Worm (Caenorhabditis elegans): ENCODE results near the gene Y62H9A.12.

Y62H9A.12 gene

DNA sequence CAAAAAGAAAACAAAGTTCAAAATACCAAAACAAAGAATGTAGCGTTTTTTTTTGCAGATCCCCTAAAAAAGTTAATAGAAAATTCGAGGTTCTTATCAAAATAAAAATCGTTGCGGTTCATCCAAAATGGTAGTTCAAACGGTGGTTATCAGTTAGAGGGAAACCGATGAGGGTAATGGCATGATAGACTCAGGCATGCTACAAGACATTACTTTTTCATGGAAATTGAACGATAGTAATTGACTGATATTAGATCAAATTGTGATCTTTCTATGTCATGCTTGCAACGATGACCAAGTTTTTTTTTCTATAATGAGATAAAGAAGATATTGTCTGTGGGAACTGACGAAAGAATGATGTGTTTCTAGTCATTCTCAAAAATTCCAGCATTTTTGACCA, 50.6 kb downstream of the Y62H9A.12 start (continued):
- TF ChIP-seq F37D6.2 (tag; optimal IDR thresholded peaks at IDR 0.05) (no peak), zag-1 (tag; optimal IDR thresholded peaks at IDR 0.05) (no peak), lim-7 (GFP tag; IDR thresholded peaks at IDR 0.05) (no peak), ceh-44 (GFP tag; IDR thresholded peaks at IDR 0.05) (no peak), nhr-48 (tag; optimal IDR thresholded peaks at IDR 0.05) (peak; percentile 50), spr-1 (tag; optimal IDR thresholded peaks at IDR 0.05) (no peak), F44E2.7 (GFP tag; IDR thresholded peaks at IDR 0.05) (no peak), fkh-10 (GFP tag; optimal IDR thresholded peaks at IDR 0.05) (no peak), Y75B8A.6 (GFP tag; IDR thresholded peaks at IDR 0.05) (no peak), Y48G9A.11 (GFP tag; IDR thresholded peaks at IDR 0.05) (no peak), unc-130 (GFP tag; optimal IDR thresholded peaks at IDR 0.05) (no peak), rbr-2 (tag; optimal IDR thresholded peaks at IDR 0.05) (no peak), ceh-62 (tag; optimal IDR thresholded peaks at IDR 0.05) (no peak), snpc-4 (tag; optimal IDR thresholded peaks at IDR 0.05) (no peak), ceh-20 (GFP tag; IDR thresholded peaks at IDR 0.05) (0 out of 2 replicates have a peak, but pooled peaks have one; percentile 16), F10B5.3 (tag; optimal IDR thresholded peaks at IDR 0.05) (no peak), gei-8 (GFP tag; optimal IDR thresholded peaks at IDR 0.05) (no peak), ZK337.2 (GFP tag; IDR thresholded peaks at IDR 0.05) (no peak), T26A8.4 (GFP tag; IDR thresholded peaks at IDR 0.05) (no peak), vab-7 (GFP tag; IDR thresholded peaks at IDR 0.05) (no peak), nhr-25 (tag; optimal IDR thresholded peaks at IDR 0.05; ENCODE audit: borderline replicate concordance, insufficient read depth) (no peak), aly-2 (tag; optimal IDR thresholded peaks at IDR 0.05) (no peak), dmd-9 (GFP tag; IDR thresholded peaks at IDR 0.05) (no peak), madf-9 (GFP tag; conservative IDR thresholded peaks at IDR 0.05) (no peak), ZK546.5 (tag; optimal IDR thresholded peaks at IDR 0.05) (no peak), nhr-41 (GFP tag; IDR thresholded peaks at IDR 0.05) (no peak), nhr-42 (GFP tag; IDR thresholded peaks at IDR 0.05) (no peak), cey-2 (tag; optimal IDR thresholded peaks at IDR 0.05; ENCODE audit: borderline replicate concordance, insufficient read depth) (no peak), fos-1 (tag; optimal IDR thresholded peaks at IDR 0.05) (no peak), ces-1 (GFP tag; optimal IDR thresholded peaks at IDR 0.05) (no peak), D1046.2 (GFP tag; IDR thresholded peaks at IDR 0.05) (no peak), nhr-6 (tag; optimal IDR thresholded peaks at IDR 0.05) (no peak), ctbp-1 (GFP tag; IDR thresholded peaks at IDR 0.05) (no peak), nhr-102 (tag; optimal IDR thresholded peaks at IDR 0.05) (peak; percentile 44), skn-1 (tag; optimal IDR thresholded peaks at IDR 0.05) (no peak), daf-19 (GFP tag; conservative IDR thresholded peaks at IDR 0.05) (no peak), T20F7.1 (GFP tag; optimal IDR thresholded peaks at IDR 0.05) (no peak), duxl-1 (tag; optimal IDR thresholded peaks at IDR 0.05; ENCODE audit: poor library complexity) (no peak), nhr-111 (GFP tag; optimal IDR thresholded peaks at IDR 0.05) (no peak), daf-16 (GFP tag; optimal IDR thresholded peaks at IDR 0.05) (no peak), daf-16 (tag; optimal IDR thresholded peaks at IDR 0.05) (peak; percentile 76), nhr-28 (tag; optimal IDR thresholded peaks at IDR 0.05) (peak; percentile 95), hlh-11 (tag; optimal IDR thresholded peaks at IDR 0.05) (peak; percentile 78), unc-39 (tag; optimal IDR thresholded peaks at IDR 0.05) (no peak), lin-15B (tag; optimal IDR thresholded peaks at IDR 0.05) (no peak), dmd-8 (GFP tag; IDR thresholded peaks at IDR 0.05) (no peak), zip-2 (tag; optimal IDR thresholded peaks at IDR 0.05) (no peak), hmg-1.1 (GFP tag; IDR thresholded peaks at IDR 0.05) (no peak), unc-62 (GFP tag; optimal IDR thresholded peaks at IDR 0.05 in 1 of 2) (no peak), unc-62 (tag; optimal IDR thresholded peaks at IDR 0.05) (no peak), pha-4 (GFP tag; IDR thresholded peaks at IDR 0.05) (no peak), pha-4 (tag; optimal IDR thresholded peaks at IDR 0.05) (no peak), sdz-12 (GFP tag; optimal IDR thresholded peaks at IDR 0.05) (no peak), aha-1 (tag) (peak; percentile 40)
